Worm (Caenorhabditis elegans): ENCODE measurements around the gene cbd-1.

ce11 chrIV:11353946-11354458 is 18.8 kb upstream of the cbd-1 start, which contains the start of gene T01G1.2:
- peak; percentile 55 for TF ChIP-seq unc-62 (GFP tag; optimal IDR thresholded peaks at IDR 0.05)
- no peak for TF ChIP-seq nhr-237 (tag; optimal IDR thresholded peaks at IDR 0.05)
- no peak for TF ChIP-seq M03D4.4 (tag; optimal IDR thresholded peaks at IDR 0.05)
- TF ChIP-seq pha-4 (tag; optimal IDR thresholded peaks at IDR 0.05): no peak
- TF ChIP-seq hlh-1 (tag; optimal IDR thresholded peaks at IDR 0.05): no peak
- no peak for TF ChIP-seq mab-5 (tag; optimal IDR thresholded peaks at IDR 0.05)

Data from whole organism, mixed stage, embryonic.